Fruit fly (Drosophila melanogaster) whole organism, embryonic: ENCODE data around the gene CG33969.

Experiments used
- Adf1 ChIP-seq: fragments of 200-800 bp; sonication (Bioruptor generic); IDR thresholded peaks from 2 replicates; pipeline ENCODE4 v1.3.6; 2022; ENCODE audit warnings: missing biosample characterization, missing genetic modification characterization
- B-H1 ChIP-seq: fragments of 200-800 bp; sonication (Bioruptor generic); IDR thresholded peaks from 3 replicates; pipeline ENCODE4 v1.3.6; 2022; ENCODE audit warnings: missing biosample characterization, missing genetic modification characterization
- CG10959 ChIP-seq: fragments of 200-800 bp; sonication (Bioruptor generic); IDR thresholded peaks from 2 replicates; pipeline ENCODE4 v1.3.6; 2022; ENCODE audit warnings: missing biosample characterization, missing genetic modification characterization
- CG11504 ChIP-seq: fragments of 200-800 bp; sonication (Bioruptor generic); optimal IDR thresholded peaks from 3 replicates; lab custom pipeline; 2019; ENCODE audit warnings: missing biosample characterization, mild to moderate bottlenecking, missing genetic modification characterization, moderate library complexity
- CG13775 ChIP-seq: fragments of 200-800 bp; sonication (Bioruptor generic); optimal IDR thresholded peaks from 3 replicates; lab custom pipeline; 2017; ENCODE audit warnings: missing biosample characterization, mild to moderate bottlenecking, missing genetic modification characterization
- CG1602 ChIP-seq: fragments of 200-800 bp; sonication (Bioruptor generic); optimal IDR thresholded peaks from 3 replicates; lab custom pipeline; 2016; ENCODE audit warnings: missing biosample characterization, missing genetic modification characterization
- CG16863 ChIP-seq: fragments of 200-800 bp; sonication (Bioruptor generic); optimal IDR thresholded peaks from 3 replicates; lab custom pipeline; 2016; ENCODE audit warnings: missing biosample characterization, missing genetic modification characterization
- CG18011 ChIP-seq: fragments of 200-800 bp; sonication (Bioruptor generic); optimal IDR thresholded peaks from 2 replicates; lab custom pipeline; 2017; ENCODE audit warnings: missing biosample characterization, missing genetic modification characterization, mild to moderate bottlenecking, moderate library complexity, missing genotype
- CG18476 ChIP-seq: fragments of 200-800 bp; sonication (Bioruptor generic); optimal IDR thresholded peaks from 2 replicates; lab custom pipeline; 2016; ENCODE audit warnings: missing biosample characterization, mild to moderate bottlenecking, missing genetic modification characterization
- CG2875 ChIP-seq: fragments of 200-800 bp; sonication (Bioruptor generic); optimal IDR thresholded peaks from 2 replicates; lab custom pipeline; 2017; ENCODE audit warnings: missing biosample characterization, mild to moderate bottlenecking, missing genetic modification characterization, missing genetic modification reagents
- CG31441 ChIP-seq: fragments of 200-800 bp; sonication (Bioruptor generic); IDR thresholded peaks from 2 replicates; pipeline ENCODE4 v1.3.6; 2022; ENCODE audit warnings: missing biosample characterization, missing genetic modification characterization
- CG7987 ChIP-seq: fragments of 200-800 bp; sonication (Bioruptor generic); optimal IDR thresholded peaks from 2 replicates; lab custom pipeline; 2018; ENCODE audit warnings: missing biosample characterization, mild to moderate bottlenecking, missing genetic modification characterization, moderate library complexity
- CHES-1-like ChIP-seq: fragments of 200-800 bp; sonication (Bioruptor generic); optimal IDR thresholded peaks from 2 replicates; lab custom pipeline; 2016; ENCODE audit warnings: missing biosample characterization, missing genetic modification characterization
- CTCF ChIP-seq: fragments of 200-800 bp; sonication (Bioruptor generic); optimal IDR thresholded peaks from 2 replicates; lab custom pipeline; 2017; ENCODE audit warnings: missing biosample characterization, mild to moderate bottlenecking, missing genetic modification characterization, moderate library complexity
- CkIIα-i1 ChIP-seq: fragments of 200-800 bp; sonication (Bioruptor generic); IDR thresholded peaks from 2 replicates; pipeline ENCODE4 v1.3.6; 2022; ENCODE audit warnings: missing biosample characterization, missing genetic modification characterization
- Deaf1 ChIP-seq: fragments of 200-800 bp; optimal IDR thresholded peaks from 3 replicates; lab custom pipeline; 2019; ENCODE audit warnings: missing biosample characterization, mild to moderate bottlenecking, missing genetic modification characterization, moderate library complexity
- Dll ChIP-seq: fragments of 200-800 bp; sonication (Bioruptor generic); IDR thresholded peaks from 4 replicates; pipeline ENCODE4 v1.3.6; 2022; ENCODE audit warnings: missing biosample characterization, missing genetic modification characterization; ENCODE audit not compliant: partially characterized antibody
- Ets65A ChIP-seq: fragments of 200-800 bp; sonication (Bioruptor generic); peaks from one replicate; lab custom pipeline; 2016; ENCODE audit warnings: missing biosample characterization, missing genetic modification characterization
- Ets97D ChIP-seq: fragments of 200-800 bp; sonication (Bioruptor generic); optimal IDR thresholded peaks from 3 replicates; lab custom pipeline; 2016; ENCODE audit warnings: missing biosample characterization, missing genetic modification characterization
- GATAe ChIP-seq: fragments of 200-800 bp; sonication (Bioruptor generic); conservative IDR thresholded peaks from 2 replicates; pipeline ENCODE4 v1.3.6; 2022; ENCODE audit warnings: missing biosample characterization, missing genetic modification characterization
- HLH54F ChIP-seq: fragments of 200-800 bp; sonication (Bioruptor generic); optimal IDR thresholded peaks from 3 replicates; lab custom pipeline; 2016; ENCODE audit warnings: missing biosample characterization, missing genetic modification characterization
- HmgD ChIP-seq: fragments of 200-800 bp; sonication (Bioruptor generic); optimal IDR thresholded peaks from 3 replicates; lab custom pipeline; 2016; ENCODE audit warnings: missing biosample characterization, missing genetic modification characterization
- Meics ChIP-seq: fragments of 200-800 bp; sonication (Bioruptor generic); optimal IDR thresholded peaks from 2 replicates; lab custom pipeline; 2017; ENCODE audit warnings: missing biosample characterization, mild to moderate bottlenecking, missing genetic modification characterization
- Nf-YA ChIP-seq: fragments of 200-800 bp; sonication (Bioruptor generic); IDR thresholded peaks from 2 replicates; pipeline ENCODE4 v1.3.6; 2022; ENCODE audit warnings: missing biosample characterization, missing genetic modification characterization
- Pdp1 ChIP-seq, 2 experiments: fragments of 200-800 bp; sonication (Bioruptor generic); optimal IDR thresholded peaks; 3 replicates each; lab custom pipeline; 2016; ENCODE audit warnings: missing biosample characterization in 2 of 2, missing genetic modification characterization in 2 of 2, mild to moderate bottlenecking in 1 of 2, moderate library complexity in 1 of 2
- Rx ChIP-seq: fragments of 200-800 bp; sonication (Bioruptor generic); IDR thresholded peaks from 2 replicates; pipeline ENCODE4 v1.3.6; 2022; ENCODE audit warnings: missing biosample characterization, missing genetic modification characterization
- Six4 ChIP-seq: fragments of 200-800 bp; sonication (Bioruptor generic); optimal IDR thresholded peaks from 2 replicates; lab custom pipeline; 2016; ENCODE audit warnings: missing biosample characterization, missing genetic modification characterization
- Vsx1 ChIP-seq: fragments of 200-800 bp; sonication (Bioruptor generic); optimal IDR thresholded peaks from 2 replicates; lab custom pipeline; 2017; ENCODE audit warnings: missing biosample characterization, mild to moderate bottlenecking, missing genetic modification characterization, missing genetic modification reagents
- ab ChIP-seq: fragments of 200-800 bp; sonication (Bioruptor generic); optimal IDR thresholded peaks from 2 replicates; lab custom pipeline; 2016; ENCODE audit warnings: missing biosample characterization, missing genetic modification characterization
- ci ChIP-seq: fragments of 200-800 bp; sonication (Bioruptor generic); IDR thresholded peaks from 3 replicates; pipeline ENCODE4 v1.3.6; 2022; ENCODE audit warnings: missing biosample characterization, missing genetic modification characterization
- disco-r ChIP-seq: fragments of 200-800 bp; sonication (Bioruptor generic); optimal IDR thresholded peaks from 2 replicates; lab custom pipeline; 2016; ENCODE audit warnings: missing biosample characterization, missing genetic modification characterization
- ems ChIP-seq: fragments of 200-800 bp; sonication (Bioruptor generic); optimal IDR thresholded peaks from 3 replicates; lab custom pipeline; 2016; ENCODE audit warnings: missing biosample characterization, missing genetic modification characterization
- esg ChIP-seq: fragments of 200-800 bp; sonication (Bioruptor generic); conservative IDR thresholded peaks from 2 replicates; pipeline ENCODE4 v1.3.6; 2022; ENCODE audit warnings: missing biosample characterization, missing genetic modification characterization
- fd96Cb ChIP-seq: fragments of 200-800 bp; sonication (Bioruptor generic); optimal IDR thresholded peaks from 2 replicates; lab custom pipeline; 2018; ENCODE audit warnings: missing biosample characterization, mild to moderate bottlenecking, missing genetic modification characterization, moderate library complexity
- grn ChIP-seq: fragments of 200-800 bp; sonication (Bioruptor generic); optimal IDR thresholded peaks from 3 replicates; lab custom pipeline; 2017; ENCODE audit warnings: missing biosample characterization, missing genetic modification characterization
- gsb ChIP-seq: fragments of 200-800 bp; sonication (Bioruptor generic); IDR thresholded peaks from 2 replicates; pipeline ENCODE4 v1.3.6; 2022; ENCODE audit warnings: missing biosample characterization, missing genetic modification characterization
- lov ChIP-seq, 2 experiments: fragments of 200-800 bp in 1 of 2; fragments of >200 bp in 1 of 2; sonication (Bioruptor generic) in 1 of 2; IDR thresholded peaks in 1 of 2; optimal IDR thresholded peaks in 1 of 2; 2 replicates in 1 of 2; 3 replicates in 1 of 2; pipeline versions ENCODE4 v1.3.6 to Lab custom; 2017 to 2022; ENCODE audit warnings: missing biosample characterization in 1 of 2, missing genetic modification characterization in 1 of 2
- nmo ChIP-seq: fragments of 200-800 bp; sonication (Bioruptor generic); optimal IDR thresholded peaks from 2 replicates; lab custom pipeline; 2018; ENCODE audit warnings: missing biosample characterization, mild to moderate bottlenecking, missing genetic modification characterization, moderate library complexity
- odd ChIP-seq: fragments of 200-800 bp; sonication (Bioruptor generic); optimal IDR thresholded peaks from 2 replicates; lab custom pipeline; 2017; ENCODE audit warnings: missing biosample characterization, mild to moderate bottlenecking, missing genetic modification characterization
- pho ChIP-seq: fragments of 200-800 bp; sonication (Bioruptor generic); optimal IDR thresholded peaks from 2 replicates; lab custom pipeline; 2016; ENCODE audit warnings: missing biosample characterization, missing genetic modification characterization
- phol ChIP-seq: fragments of 200-800 bp; sonication (Bioruptor generic); optimal IDR thresholded peaks from 3 replicates; lab custom pipeline; 2018; ENCODE audit warnings: missing biosample characterization, mild to moderate bottlenecking, missing genetic modification characterization, moderate library complexity
- repo ChIP-seq: fragments of 200-800 bp; sonication (Bioruptor generic); optimal IDR thresholded peaks from 2 replicates; lab custom pipeline; 2016; ENCODE audit warnings: missing biosample characterization, missing genetic modification characterization
- scrt ChIP-seq: fragments of 200-800 bp; sonication (Bioruptor generic); optimal IDR thresholded peaks from 2 replicates; lab custom pipeline; 2018; ENCODE audit warnings: missing biosample characterization, mild to moderate bottlenecking, missing genetic modification characterization, moderate library complexity
- sens ChIP-seq: fragments of 200-800 bp; sonication (Bioruptor generic); peaks from one replicate; lab custom pipeline; 2016; ENCODE audit warnings: missing biosample characterization, missing genetic modification characterization
- shn ChIP-seq: fragments of 200-800 bp; sonication (Bioruptor generic); optimal IDR thresholded peaks from 3 replicates; lab custom pipeline; 2016; ENCODE audit warnings: missing biosample characterization, missing genetic modification characterization
- sima ChIP-seq: fragments of 200-800 bp; sonication (Bioruptor generic); optimal IDR thresholded peaks from 2 replicates; lab custom pipeline; 2016; ENCODE audit warnings: missing biosample characterization, missing genetic modification characterization
- sob ChIP-seq: fragments of 200-800 bp; sonication (Bioruptor generic); IDR thresholded peaks from 2 replicates; pipeline ENCODE4 v1.3.6; 2022; ENCODE audit warnings: missing biosample characterization, missing genetic modification characterization
- tna ChIP-seq: fragments of 200-800 bp; sonication (Bioruptor generic); IDR thresholded peaks from 2 replicates; pipeline ENCODE4 v1.3.6; 2022; ENCODE audit warnings: missing biosample characterization, missing genetic modification characterization; ENCODE audit not compliant: partially characterized antibody
- trh ChIP-seq: fragments of 200-800 bp; sonication (Bioruptor generic); optimal IDR thresholded peaks from 2 replicates; lab custom pipeline; 2016; ENCODE audit warnings: missing biosample characterization, missing genetic modification characterization
- ttk ChIP-seq: fragments of 200-800 bp; sonication (Bioruptor generic); IDR thresholded peaks from 2 replicates; pipeline ENCODE4 v2.1.2; 2022; ENCODE audit warnings: missing biosample characterization, missing genetic modification characterization
- yki ChIP-seq: fragments of >200 bp; optimal IDR thresholded peaks from 3 replicates; lab custom pipeline; 2018

CG33969 gene

DNA sequence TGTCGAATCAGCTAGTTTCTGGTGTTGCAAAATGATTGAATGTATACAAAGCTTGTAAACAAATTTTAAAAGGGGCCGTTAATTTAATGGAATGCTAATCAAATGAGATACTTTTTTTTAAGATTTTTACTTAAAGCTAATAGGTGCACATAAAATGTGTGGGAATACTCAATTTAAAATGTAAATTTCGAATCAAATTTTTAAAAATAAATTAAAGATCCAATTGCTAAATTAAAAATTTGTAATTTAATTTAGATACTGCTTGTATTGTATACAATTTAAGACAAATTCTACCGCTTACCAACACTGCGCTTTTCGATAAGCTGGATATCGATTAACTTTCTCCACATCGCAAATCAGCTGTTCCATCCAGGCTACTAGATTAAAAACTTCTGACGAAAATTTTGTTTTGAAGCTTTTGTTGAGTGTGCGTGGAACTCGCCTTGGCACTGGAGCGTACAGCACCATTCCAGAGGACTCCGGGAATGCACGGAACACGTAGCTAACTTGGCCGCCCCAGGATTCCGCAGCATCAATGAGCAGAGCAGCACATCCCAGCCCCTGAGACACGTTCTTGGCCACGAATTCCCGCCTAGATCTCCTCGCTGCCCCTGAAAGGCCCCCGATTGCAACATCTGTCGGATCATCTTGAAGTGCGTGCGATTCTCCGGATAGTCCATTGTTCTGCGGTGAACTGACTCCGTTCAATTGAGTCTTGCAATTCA lies 9.1 kb downstream of the CG33969 start, which contains the start of the genes CG5498 and fbl (continued):
- TF ChIP-seq CG2875 (GFP tag; lab: Kevin White, UChicago) (no peak), GATAe (GFP tag; lab: Robert Waterston, UW) (no peak), ab (GFP tag; lab: Kevin White, UChicago) (no peak), Vsx1 (GFP tag; lab: Kevin White, UChicago) (peak; percentile 67), CG18476 (GFP tag; lab: Kevin White, UChicago) (peak; percentile 56), CHES-1-like (GFP tag; lab: Kevin White, UChicago) (peak; percentile 5), phol (tag; lab: Kevin White, UChicago) (peak; percentile 74), B-H1 (no peak; the same call in 2 of the 3 replicates), sima (GFP tag; lab: Kevin White, UChicago) (no peak), Ets97D (GFP tag; lab: Kevin White, UChicago) (peak; percentile 14), disco-r (no peak), CG13775 (GFP tag; lab: Kevin White, UChicago) (peak; percentile 75), ems (GFP tag; lab: Kevin White, UChicago) (no peak), Six4 (GFP tag; lab: Kevin White, UChicago) (peak; percentile 30), fd96Cb (tag; lab: Kevin White, UChicago) (peak; percentile 39), lov (optimal IDR thresholded peaks at IDR 0.05; lab: Kevin White, UChicago) (no peak), lov (GFP tag; IDR thresholded peaks at IDR 0.05; lab: Robert Waterston, UW) (no peak), CG10959 (GFP tag; lab: Robert Waterston, UW) (no peak), CG18011 (GFP tag; lab: Kevin White, UChicago) (peak; percentile 22), Adf1 (GFP tag; lab: Robert Waterston, UW) (no peak), CTCF (GFP tag; lab: Kevin White, UChicago) (no peak), Rx (GFP tag; lab: Robert Waterston, UW) (no peak), repo (no peak), Nf-YA (GFP tag; lab: Robert Waterston, UW) (no peak), HmgD (GFP tag; lab: Kevin White, UChicago) (no peak), CG11504 (tag; lab: Kevin White, UChicago) (peak; percentile 99), HLH54F (peak; percentile 52), nmo (GFP tag; lab: Kevin White, UChicago) (peak; percentile 72), yki (lab: Kevin White, UChicago) (no peak), Pdp1 (GFP tag; optimal IDR thresholded peaks at IDR 0.05; lab: Kevin White, UChicago) (peak; percentile 8 to 45), gsb (GFP tag; lab: Robert Waterston, UW) (no peak), odd (GFP tag; lab: Kevin White, UChicago) (peak; percentile 56), Ets65A (GFP tag; lab: Kevin White, UChicago) (peak; percentile 86), shn (GFP tag; lab: Kevin White, UChicago) (peak; percentile 25), CG7987 (GFP tag; lab: Kevin White, UChicago) (no peak), grn (GFP tag; lab: Kevin White, UChicago) (peak; percentile 31), pho (GFP tag; lab: Kevin White, UChicago) (peak; percentile 38), sob (GFP tag; lab: Robert Waterston, UW) (0 out of 2 replicates have a peak, but pooled peaks have one; percentile 40), scrt (GFP tag; lab: Kevin White, UChicago) (peak; percentile 49), CkIIα-i1 (GFP tag; lab: Robert Waterston, UW) (no peak), tna (0 out of 2 replicates have a peak, but pooled peaks have one; percentile 42), trh (GFP tag; lab: Kevin White, UChicago) (no peak), Deaf1 (tag; lab: Kevin White, UChicago) (peak; percentile 45), ttk (GFP tag; lab: Robert Waterston, UW) (no peak), esg (GFP tag; lab: Robert Waterston, UW) (peak; percentile 38; the same call in 1 of the 2 replicates), Dll (GFP tag; lab: Robert Waterston, UW) (peak; percentile 49; the same call in 1 of the 4 replicates), sens (GFP tag; lab: Kevin White, UChicago) (peak; percentile 82), ci (no peak), CG1602 (GFP tag; lab: Kevin White, UChicago) (peak; percentile 64), CG16863 (no peak), CG31441 (GFP tag; lab: Robert Waterston, UW) (peak; percentile 66), Meics (GFP tag; lab: Kevin White, UChicago) (peak; percentile 71)
